Fruit fly (Drosophila melanogaster) whole organism, embryonic: Measurements from ENCODE around the gene sgll.

Experiments
- Atf6 ChIP-seq: fragments of 200-800 bp; sonication (Bioruptor generic); IDR thresholded peaks from 2 replicates; pipeline ENCODE4 v1.3.6; 2022; ENCODE audit warnings: missing biosample characterization, missing genetic modification characterization
- CG10147 ChIP-seq: fragments of 200-800 bp; sonication (Bioruptor generic); optimal IDR thresholded peaks from 2 replicates; lab custom pipeline; 2019; ENCODE audit warnings: missing biosample characterization, mild to moderate bottlenecking, missing genetic modification characterization, moderate library complexity
- CG10366 ChIP-seq: fragments of 200-800 bp; sonication (Bioruptor generic); IDR thresholded peaks from 2 replicates; pipeline ENCODE4 v1.3.6; 2022; ENCODE audit warnings: missing biosample characterization, missing genetic modification characterization
- CG10543 ChIP-seq: fragments of 200-800 bp; sonication (Bioruptor generic); optimal IDR thresholded peaks from 3 replicates; lab custom pipeline; 2017; ENCODE audit warnings: missing biosample characterization, mild to moderate bottlenecking, missing genetic modification characterization, moderate library complexity
- CG11504 ChIP-seq: fragments of 200-800 bp; sonication (Bioruptor generic); optimal IDR thresholded peaks from 3 replicates; lab custom pipeline; 2019; ENCODE audit warnings: missing biosample characterization, mild to moderate bottlenecking, missing genetic modification characterization, moderate library complexity
- CG12071 ChIP-seq: fragments of 200-800 bp; sonication (Bioruptor generic); optimal IDR thresholded peaks from 3 replicates; lab custom pipeline; 2018; ENCODE audit warnings: missing biosample characterization, mild to moderate bottlenecking, missing genetic modification characterization
- CG12391 ChIP-seq: fragments of 200-800 bp; sonication (Bioruptor generic); optimal IDR thresholded peaks from 3 replicates; lab custom pipeline; 2018; ENCODE audit warnings: missing biosample characterization, mild to moderate bottlenecking, missing genetic modification characterization, moderate library complexity
- CG12659 ChIP-seq: fragments of 200-800 bp; sonication (Bioruptor generic); optimal IDR thresholded peaks from 3 replicates; lab custom pipeline; 2017; ENCODE audit warnings: mild to moderate bottlenecking, missing biosample characterization, missing genetic modification reagents, missing genetic modification characterization
- CG12744 ChIP-seq: fragments of 200-800 bp; sonication (Bioruptor generic); optimal IDR thresholded peaks from 2 replicates; lab custom pipeline; 2016; ENCODE audit warnings: missing biosample characterization, missing genetic modification characterization
- CG13775 ChIP-seq: fragments of 200-800 bp; sonication (Bioruptor generic); optimal IDR thresholded peaks from 3 replicates; lab custom pipeline; 2017; ENCODE audit warnings: missing biosample characterization, mild to moderate bottlenecking, missing genetic modification characterization
- CG15269 ChIP-seq: fragments of 200-800 bp; sonication (Bioruptor generic); optimal IDR thresholded peaks from 2 replicates; lab custom pipeline; 2018; ENCODE audit warnings: missing biosample characterization, mild to moderate bottlenecking, missing genetic modification characterization, moderate library complexity
- CG15514 ChIP-seq: fragments of 200-800 bp; sonication (Bioruptor generic); optimal IDR thresholded peaks from 3 replicates; lab custom pipeline; 2017; ENCODE audit warnings: missing biosample characterization, missing genetic modification characterization, mild to moderate bottlenecking, moderate library complexity, missing genetic modification reagents
- CG17912 ChIP-seq: fragments of 200-800 bp; sonication (Bioruptor generic); optimal IDR thresholded peaks from 2 replicates; lab custom pipeline; 2018; ENCODE audit warnings: missing biosample characterization, mild to moderate bottlenecking, missing genetic modification characterization
- CG18011 ChIP-seq: fragments of 200-800 bp; sonication (Bioruptor generic); optimal IDR thresholded peaks from 2 replicates; lab custom pipeline; 2017; ENCODE audit warnings: missing biosample characterization, missing genetic modification characterization, mild to moderate bottlenecking, moderate library complexity, missing genotype
- CG31441 ChIP-seq: fragments of 200-800 bp; sonication (Bioruptor generic); IDR thresholded peaks from 2 replicates; pipeline ENCODE4 v1.3.6; 2022; ENCODE audit warnings: missing biosample characterization, missing genetic modification characterization
- CG3281 ChIP-seq: fragments of 200-800 bp; sonication (Bioruptor generic); optimal IDR thresholded peaks from 3 replicates; lab custom pipeline; 2017; ENCODE audit warnings: missing biosample characterization, mild to moderate bottlenecking, missing genetic modification characterization
- CG3726 ChIP-seq: fragments of 200-800 bp; sonication (Bioruptor generic); IDR thresholded peaks from 3 replicates; pipeline ENCODE4, ENCODE4 v1.3.6; 2022; ENCODE audit warnings: missing biosample characterization, missing genetic modification characterization
- CG4617 ChIP-seq: fragments of 200-800 bp; sonication (Bioruptor generic); optimal IDR thresholded peaks from 3 replicates; lab custom pipeline; 2016; ENCODE audit warnings: missing biosample characterization, missing genetic modification characterization, borderline replicate concordance
- CG7556 ChIP-seq: fragments of 200-800 bp; sonication (Bioruptor generic); optimal IDR thresholded peaks from 2 replicates; lab custom pipeline; 2017; ENCODE audit warnings: missing biosample characterization, mild to moderate bottlenecking, missing genetic modification characterization
- Fer1 ChIP-seq: fragments of 200-800 bp; sonication (Bioruptor generic); optimal IDR thresholded peaks from 2 replicates; lab custom pipeline; 2017; ENCODE audit warnings: missing biosample characterization, mild to moderate bottlenecking, missing genetic modification characterization
- Hand ChIP-seq: fragments of 200-800 bp; sonication (Bioruptor generic); optimal IDR thresholded peaks from 2 replicates; lab custom pipeline; 2017; ENCODE audit warnings: mild to moderate bottlenecking, missing biosample characterization, missing genetic modification reagents, missing genetic modification characterization
- Max ChIP-seq: fragments of 200-800 bp; sonication (Bioruptor generic); optimal IDR thresholded peaks from 2 replicates; lab custom pipeline; 2016; ENCODE audit warnings: missing biosample characterization, mild to moderate bottlenecking, missing genetic modification characterization
- Med ChIP-seq: fragments of 200-800 bp; sonication (Bioruptor generic); peaks from one replicate; lab custom pipeline; 2016; ENCODE audit warnings: missing biosample characterization, missing genetic modification characterization, mild to moderate bottlenecking, inconsistent platforms, moderate library complexity
- NfI ChIP-seq: fragments of 200-800 bp; sonication (Bioruptor generic); optimal IDR thresholded peaks from 3 replicates; lab custom pipeline; 2018; ENCODE audit warnings: missing biosample characterization, mild to moderate bottlenecking, missing genetic modification characterization, moderate library complexity
- Oli ChIP-seq: fragments of 200-800 bp; sonication (Bioruptor generic); optimal IDR thresholded peaks from 2 replicates; lab custom pipeline; 2018; ENCODE audit warnings: missing biosample characterization, mild to moderate bottlenecking, missing genetic modification characterization, moderate library complexity
- PHDP ChIP-seq: fragments of 200-800 bp; sonication (Bioruptor generic); optimal IDR thresholded peaks from 3 replicates; lab custom pipeline; 2018; ENCODE audit warnings: missing biosample characterization, mild to moderate bottlenecking, missing genetic modification characterization, moderate library complexity
- Pdp1 ChIP-seq, 2 experiments: fragments of 200-800 bp; sonication (Bioruptor generic); optimal IDR thresholded peaks; 3 replicates each; lab custom pipeline; 2016; ENCODE audit warnings: missing biosample characterization in 2 of 2, missing genetic modification characterization in 2 of 2, mild to moderate bottlenecking in 1 of 2, moderate library complexity in 1 of 2
- Taf1 ChIP-seq: fragments of 200-800 bp; sonication (Bioruptor generic); IDR thresholded peaks from 2 replicates; pipeline ENCODE4 v1.3.6; 2022; ENCODE audit warnings: missing biosample characterization, missing genetic modification characterization
- Trl ChIP-seq, 3 experiments: fragments of >200 bp in 2 of 3; fragments of 200-800 bp in 1 of 3; sonication (Bioruptor generic) in 1 of 3; optimal IDR thresholded peaks; 2 replicates in 1 of 3; 3 replicates in 2 of 3; lab custom pipeline; 2016 to 2017; ENCODE audit warnings: missing biosample characterization in 1 of 3, missing genetic modification characterization in 1 of 3
- Xbp1 ChIP-seq: fragments of 200-800 bp; sonication (Bioruptor generic); optimal IDR thresholded peaks from 3 replicates; lab custom pipeline; 2016; ENCODE audit warnings: missing biosample characterization, mild to moderate bottlenecking, missing genetic modification characterization
- caup ChIP-seq: fragments of 200-800 bp; sonication (Bioruptor generic); optimal IDR thresholded peaks from 3 replicates; lab custom pipeline; 2017; ENCODE audit warnings: missing biosample characterization, mild to moderate bottlenecking, missing genetic modification characterization, moderate library complexity; ENCODE audit not compliant: severe bottlenecking
- crol ChIP-seq: fragments of 200-800 bp; sonication (Bioruptor generic); IDR thresholded peaks from 2 replicates; pipeline ENCODE4 v1.3.6; 2022; ENCODE audit warnings: missing biosample characterization, missing genetic modification characterization
- danr ChIP-seq: fragments of 200-800 bp; sonication (Bioruptor generic); IDR thresholded peaks from 2 replicates; pipeline ENCODE4 v1.3.6; 2022; ENCODE audit warnings: missing biosample characterization, missing genetic modification characterization
- dati ChIP-seq: fragments of 200-800 bp; sonication (Bioruptor generic); IDR thresholded peaks from 2 replicates; pipeline ENCODE4 v1.3.6; 2022; ENCODE audit warnings: missing biosample characterization, missing genetic modification characterization
- dysf ChIP-seq: fragments of 200-800 bp; sonication (Bioruptor generic); IDR thresholded peaks from 3 replicates; pipeline ENCODE4 v1.3.6; 2022; ENCODE audit warnings: missing biosample characterization, missing genetic modification characterization
- esg ChIP-seq: fragments of 200-800 bp; sonication (Bioruptor generic); conservative IDR thresholded peaks from 2 replicates; pipeline ENCODE4 v1.3.6; 2022; ENCODE audit warnings: missing biosample characterization, missing genetic modification characterization
- eve ChIP-seq, 2 experiments: fragments of >200 bp; optimal IDR thresholded peaks; 2 replicates each; lab custom pipeline; 2017; ENCODE audit warnings: missing biosample characterization in 2 of 2, missing genetic modification characterization in 2 of 2
- grau ChIP-seq: fragments of 200-800 bp; optimal IDR thresholded peaks from 3 replicates; lab custom pipeline; 2019; ENCODE audit warnings: missing biosample characterization, mild to moderate bottlenecking, missing genetic modification characterization, moderate library complexity
- hbn ChIP-seq: fragments of 200-800 bp; sonication (Bioruptor generic); IDR thresholded peaks from 2 replicates; pipeline ENCODE4 v1.3.6; 2022; ENCODE audit warnings: missing biosample characterization, missing genetic modification characterization; ENCODE audit not compliant: partially characterized antibody
- kni ChIP-seq: fragments of 200-800 bp; sonication (Bioruptor generic); optimal IDR thresholded peaks from 3 replicates; lab custom pipeline; 2017; ENCODE audit warnings: mild to moderate bottlenecking, missing biosample characterization, missing genetic modification reagents, missing genetic modification characterization
- lab ChIP-seq: fragments of 200-800 bp; sonication (Bioruptor generic); optimal IDR thresholded peaks from 3 replicates; lab custom pipeline; 2017; ENCODE audit warnings: missing biosample characterization, missing genetic modification characterization, mild to moderate bottlenecking, moderate library complexity, missing genetic modification reagents
- org-1 ChIP-seq: fragments of 200-800 bp; sonication (Bioruptor generic); optimal IDR thresholded peaks from 2 replicates; lab custom pipeline; 2017; ENCODE audit warnings: missing biosample characterization, missing genetic modification characterization
- ranshi ChIP-seq: fragments of 200-800 bp; sonication (Bioruptor generic); IDR thresholded peaks from 2 replicates; pipeline ENCODE4 v1.3.6; 2022; ENCODE audit warnings: missing biosample characterization, missing genetic modification characterization
- seq ChIP-seq: fragments of 200-800 bp; sonication (Bioruptor generic); IDR thresholded peaks from 2 replicates; pipeline ENCODE4 v1.3.6; 2022; ENCODE audit warnings: missing biosample characterization, missing genetic modification characterization
- slbo ChIP-seq: fragments of 200-800 bp; sonication (Bioruptor generic); IDR thresholded peaks from 2 replicates; pipeline ENCODE4 v1.3.6; 2022; ENCODE audit warnings: missing biosample characterization, missing genetic modification characterization
- ssp ChIP-seq: fragments of 200-800 bp; sonication (Bioruptor generic); IDR thresholded peaks from 2 replicates; pipeline ENCODE4 v1.3.6; 2022; ENCODE audit warnings: missing biosample characterization, missing genetic modification characterization
- trem ChIP-seq: fragments of 200-800 bp; optimal IDR thresholded peaks from 3 replicates; lab custom pipeline; 2019; ENCODE audit warnings: missing biosample characterization, mild to moderate bottlenecking, missing genetic modification characterization, moderate library complexity
- unpg ChIP-seq: fragments of 200-800 bp; sonication (Bioruptor generic); optimal IDR thresholded peaks from 3 replicates; lab custom pipeline; 2018; ENCODE audit warnings: missing biosample characterization, mild to moderate bottlenecking, missing genetic modification characterization, moderate library complexity

The sgll gene

dm6 chr3R:7821559-7821958 lies 11.2 kb downstream of the sgll start (continued):
- TF ChIP-seq ranshi (GFP tag; lab: Robert Waterston, UW) (peak; percentile 54), Xbp1 (peak; percentile 40), esg (GFP tag; lab: Robert Waterston, UW) (peak; percentile 35; the same call in 1 of the 2 replicates), eve (GFP tag; optimal IDR thresholded peaks at IDR 0.05; lab: Kevin White, UChicago) (no peak), hbn (no peak), dati (GFP tag; lab: Robert Waterston, UW) (0 out of 2 replicates have a peak, but pooled peaks have one; percentile 18), lab (GFP tag; lab: Kevin White, UChicago) (peak; percentile 74), Max (GFP tag; lab: Kevin White, UChicago) (no peak), Fer1 (GFP tag; lab: Kevin White, UChicago) (peak; percentile 77), seq (GFP tag; lab: Robert Waterston, UW) (0 out of 2 replicates have a peak, but pooled peaks have one; percentile 20), PHDP (tag; lab: Kevin White, UChicago) (peak; percentile 28), CG12071 (GFP tag; lab: Kevin White, UChicago) (no peak), Atf6 (GFP tag; lab: Robert Waterston, UW) (peak; percentile 44; the same call in 1 of the 2 replicates), grau (peak; percentile 33), CG15514 (GFP tag; lab: Kevin White, UChicago) (peak; percentile 26), CG15269 (tag; lab: Kevin White, UChicago) (peak; percentile 48), CG3281 (peak; percentile 46), CG13775 (GFP tag; lab: Kevin White, UChicago) (peak; percentile 32), unpg (GFP tag; lab: Kevin White, UChicago) (no peak), CG18011 (GFP tag; lab: Kevin White, UChicago) (peak; percentile 26), CG4617 (no peak), kni (GFP tag; lab: Kevin White, UChicago) (no peak), Pdp1 (GFP tag; optimal IDR thresholded peaks at IDR 0.05; lab: Kevin White, UChicago) (peak in 1 of 2 experiments; percentile 27), Oli (tag; lab: Kevin White, UChicago) (peak; percentile 41), crol (no peak), Taf1 (GFP tag; lab: Robert Waterston, UW) (peak; percentile 42; the same call in 1 of the 2 replicates), Med (GFP tag; lab: Kevin White, UChicago) (peak; percentile 73), danr (GFP tag; lab: Robert Waterston, UW) (0 out of 2 replicates have a peak, but pooled peaks have one; percentile 22), slbo (GFP tag; lab: Robert Waterston, UW) (peak; percentile 63), trem (tag; lab: Kevin White, UChicago) (no peak), NfI (GFP tag; lab: Kevin White, UChicago) (peak; percentile 21), CG17912 (GFP tag; lab: Kevin White, UChicago) (no peak), CG3726 (GFP tag; lab: Robert Waterston, UW) (0 out of 3 replicates have a peak, but pooled peaks have one; percentile 13), caup (GFP tag; lab: Kevin White, UChicago) (peak; percentile 19), CG12391 (tag; lab: Kevin White, UChicago) (peak; percentile 24), CG12744 (GFP tag; lab: Kevin White, UChicago) (peak; percentile 18), dysf (GFP tag; lab: Robert Waterston, UW) (peak; percentile 64), CG10543 (GFP tag; lab: Kevin White, UChicago) (peak; percentile 39), CG7556 (GFP tag; lab: Kevin White, UChicago) (peak; percentile 66), ssp (GFP tag; lab: Robert Waterston, UW) (peak; percentile 49; the same call in 1 of the 2 replicates), org-1 (GFP tag; lab: Kevin White, UChicago) (no peak), CG10366 (peak; percentile 22; the same call in 1 of the 2 replicates), Hand (peak; percentile 52), CG10147 (GFP tag; lab: Kevin White, UChicago) (peak; percentile 41), CG11504 (tag; lab: Kevin White, UChicago) (peak; percentile 45), CG31441 (0 out of 2 replicates have a peak, but pooled peaks have one; percentile 19), Trl (optimal IDR thresholded peaks at IDR 0.05; lab: Kevin White, UChicago) (peak in 1 of 2 experiments; percentile 7), Trl (GFP tag; optimal IDR thresholded peaks at IDR 0.05; lab: Kevin White, UChicago) (peak; percentile 16), CG12659 (peak; percentile 35)
